Fruit fly (Drosophila melanogaster) whole organism, wandering third instar larva: ENCODE results near the gene S-Lap3.

Experiments used
- Abd-B ChIP-seq: fragments of >200 bp; optimal IDR thresholded peaks from 2 replicates; lab custom pipeline; 2017; ENCODE audit warnings: missing biosample characterization, missing genetic modification characterization
- CG32264 ChIP-seq: fragments of 200-800 bp; sonication (Bioruptor generic); optimal IDR thresholded peaks from 2 replicates; lab custom pipeline; 2016; ENCODE audit warnings: missing biosample characterization, missing genetic modification characterization
- CG9705 ChIP-seq: fragments of 200-800 bp; sonication (Bioruptor generic); optimal IDR thresholded peaks from 2 replicates; lab custom pipeline; 2018; ENCODE audit warnings: missing biosample characterization, mild to moderate bottlenecking, missing genetic modification characterization
- CrebA ChIP-seq: fragments of 200-800 bp; sonication (Bioruptor generic); optimal IDR thresholded peaks from 2 replicates; lab custom pipeline; 2016; ENCODE audit warnings: missing biosample characterization, mild to moderate bottlenecking, missing genetic modification characterization, borderline replicate concordance
- Dfd ChIP-seq: fragments of >200 bp; optimal IDR thresholded peaks from 2 replicates; lab custom pipeline; 2017; ENCODE audit warnings: missing biosample characterization, missing genetic modification characterization
- Dif ChIP-seq: fragments of 200-275, 200-300 bp; sonication (Bioruptor generic); optimal IDR thresholded peaks from 2 replicates; lab custom pipeline; 2018; ENCODE audit warnings: missing biosample characterization, missing genetic modification characterization; ENCODE audit not compliant: partially characterized antibody
- GATAd ChIP-seq: sonication (Bioruptor generic); optimal IDR thresholded peaks from 2 replicates; lab custom pipeline; 2016; ENCODE audit warnings: missing biosample characterization, missing genetic modification characterization
- HLH106 ChIP-seq: fragments of 200-800 bp; optimal IDR thresholded peaks from 3 replicates; lab custom pipeline; 2019; ENCODE audit warnings: missing biosample characterization, mild to moderate bottlenecking, missing genetic modification characterization, moderate library complexity
- Hnf4 ChIP-seq: fragments of 200-800 bp; sonication (Bioruptor generic); optimal IDR thresholded peaks from 2 replicates; lab custom pipeline; 2016; ENCODE audit warnings: missing biosample characterization, mild to moderate bottlenecking, missing genetic modification characterization
- Hr78 ChIP-seq: fragments of >200 bp; optimal IDR thresholded peaks from 2 replicates; lab custom pipeline; 2017; ENCODE audit warnings: missing biosample characterization, missing genetic modification characterization
- Hr83 ChIP-seq: fragments of 200-300 bp; sonication (Bioruptor generic); optimal IDR thresholded peaks from 2 replicates; lab custom pipeline; 2016; ENCODE audit warnings: missing biosample characterization, mild to moderate bottlenecking, missing genetic modification characterization, moderate library complexity; ENCODE audit not compliant: poor library complexity, severe bottlenecking
- Jra ChIP-seq: sonication (Bioruptor generic); optimal IDR thresholded peaks from 2 replicates; lab custom pipeline; 2016; ENCODE audit warnings: missing biosample characterization, missing genetic modification characterization
- Mio ChIP-seq: sonication (Bioruptor generic); optimal IDR thresholded peaks from 2 replicates; lab custom pipeline; 2016; ENCODE audit warnings: missing biosample characterization, missing genetic modification characterization
- Myc ChIP-seq: fragments of >200 bp; optimal IDR thresholded peaks from 2 replicates; lab custom pipeline; 2017
- N ChIP-seq: fragments of >200 bp; optimal IDR thresholded peaks from 2 replicates; lab custom pipeline; 2018; ENCODE audit warnings: missing biosample characterization, missing external identifiers, missing genetic modification characterization
- OdsH ChIP-seq: fragments of 200-800 bp; sonication (Bioruptor generic); optimal IDR thresholded peaks from 2 replicates; lab custom pipeline; 2016; ENCODE audit warnings: missing biosample characterization, mild to moderate bottlenecking, missing genetic modification characterization
- Rel ChIP-seq, 2 experiments: fragments of 200-800 bp; sonication (Bioruptor generic) in 1 of 2; optimal IDR thresholded peaks; 2 replicates in 1 of 2; 3 replicates in 1 of 2; lab custom pipeline; 2016 to 2019; ENCODE audit warnings: mild to moderate bottlenecking in 2 of 2, missing biosample characterization in 2 of 2, missing genetic modification characterization in 2 of 2, moderate library complexity in 1 of 2
- Sp1 ChIP-seq: fragments of 200-800 bp; sonication (Bioruptor generic); optimal IDR thresholded peaks from 3 replicates; lab custom pipeline; 2019; ENCODE audit warnings: missing biosample characterization, mild to moderate bottlenecking, missing genetic modification characterization, moderate library complexity
- Vsx2 ChIP-seq: fragments of 200-300, 225-300 bp; sonication (Bioruptor generic); optimal IDR thresholded peaks from 2 replicates; lab custom pipeline; 2018; ENCODE audit warnings: missing biosample characterization, missing genetic modification characterization; ENCODE audit not compliant: partially characterized antibody
- br ChIP-seq: fragments of 200-800 bp; sonication (Bioruptor generic); optimal IDR thresholded peaks from 2 replicates; lab custom pipeline; 2016; ENCODE audit warnings: missing biosample characterization, missing genetic modification characterization
- brk ChIP-seq: fragments of 200-800 bp; sonication (Bioruptor generic); optimal IDR thresholded peaks from 2 replicates; lab custom pipeline; 2016; ENCODE audit warnings: missing biosample characterization, mild to moderate bottlenecking, missing genetic modification characterization
- dl ChIP-seq, 2 experiments: fragments of 175-275, 200-275 bp in 1 of 2; fragments of 200-275 bp in 1 of 2; sonication (Bioruptor generic); optimal IDR thresholded peaks; lab custom pipeline; 2018; ENCODE audit warnings: mild to moderate bottlenecking in 2 of 2, missing biosample characterization in 2 of 2, missing genetic modification characterization in 2 of 2, moderate library complexity in 2 of 2; ENCODE audit not compliant: partially characterized antibody in 2 of 2, insufficient read depth in 1 of 2
- dmrt93B ChIP-seq: fragments of 200-800 bp; sonication (Bioruptor generic); optimal IDR thresholded peaks from 2 replicates; lab custom pipeline; 2018; ENCODE audit warnings: missing biosample characterization, mild to moderate bottlenecking, missing genetic modification characterization
- dsf ChIP-seq: sonication (Bioruptor generic); optimal IDR thresholded peaks from 2 replicates; lab custom pipeline; 2016; ENCODE audit warnings: missing biosample characterization, missing genetic modification characterization, borderline replicate concordance
- ey ChIP-seq: fragments of 200-800 bp; sonication (Bioruptor generic); optimal IDR thresholded peaks from 2 replicates; lab custom pipeline; 2016; ENCODE audit warnings: missing biosample characterization, missing genetic modification characterization
- foxo ChIP-seq, 2 experiments: fragments of 200-800 bp; sonication (Bioruptor generic); optimal IDR thresholded peaks; 2 replicates in 1 of 2; 3 replicates in 1 of 2; lab custom pipeline; 2016 to 2017; ENCODE audit warnings: missing biosample characterization in 2 of 2, missing genetic modification characterization in 2 of 2
- fru ChIP-seq: fragments of 200-800 bp; sonication (Bioruptor generic); optimal IDR thresholded peaks from 3 replicates; lab custom pipeline; 2016; ENCODE audit warnings: missing biosample characterization, mild to moderate bottlenecking, missing genetic modification characterization
- h ChIP-seq: fragments of 200-800 bp; sonication (Bioruptor generic); optimal IDR thresholded peaks from 3 replicates; lab custom pipeline; 2016; ENCODE audit warnings: missing biosample characterization, mild to moderate bottlenecking, missing genetic modification characterization
- jim ChIP-seq: fragments of 175-275, 200-325 bp; sonication (Bioruptor generic); optimal IDR thresholded peaks from 2 replicates; lab custom pipeline; 2016; ENCODE audit warnings: missing biosample characterization, mild to moderate bottlenecking, missing genetic modification characterization
- lola ChIP-seq: fragments of >200 bp; optimal IDR thresholded peaks from 2 replicates; lab custom pipeline; 2017; ENCODE audit warnings: missing biosample characterization, missing genetic modification characterization
- pan ChIP-seq: fragments of >200 bp; optimal IDR thresholded peaks from 2 replicates; lab custom pipeline; 2017
- psq ChIP-seq: fragments of 200-800 bp; sonication (Bioruptor generic); optimal IDR thresholded peaks from 3 replicates; lab custom pipeline; 2017; ENCODE audit warnings: missing biosample characterization, mild to moderate bottlenecking, missing genetic modification characterization, moderate library complexity
- rgr ChIP-seq: fragments of 200-800 bp; sonication (Bioruptor generic); optimal IDR thresholded peaks from 3 replicates; lab custom pipeline; 2016; ENCODE audit warnings: missing biosample characterization, mild to moderate bottlenecking, missing genetic modification characterization
- sage ChIP-seq: fragments of 200-800 bp; sonication (Bioruptor generic); optimal IDR thresholded peaks from 2 replicates; lab custom pipeline; 2016; ENCODE audit warnings: missing biosample characterization, mild to moderate bottlenecking, missing genetic modification characterization
- sv ChIP-seq: fragments of 200-800 bp; sonication (Bioruptor generic); optimal IDR thresholded peaks from 3 replicates; lab custom pipeline; 2016; ENCODE audit warnings: missing biosample characterization, missing genetic modification characterization
- tai ChIP-seq: sonication (Bioruptor generic); optimal IDR thresholded peaks from 2 replicates; lab custom pipeline; 2016; ENCODE audit warnings: missing biosample characterization, missing genetic modification characterization
- usp ChIP-seq: fragments of >200 bp; optimal IDR thresholded peaks from 2 replicates; lab custom pipeline; 2017; ENCODE audit warnings: missing biosample characterization, missing genetic modification characterization
- woc ChIP-seq: sonication (Bioruptor generic); optimal IDR thresholded peaks from 2 replicates; lab custom pipeline; 2016; ENCODE audit warnings: missing biosample characterization, mild to moderate bottlenecking, missing genetic modification characterization

Gene S-Lap3

DNA sequence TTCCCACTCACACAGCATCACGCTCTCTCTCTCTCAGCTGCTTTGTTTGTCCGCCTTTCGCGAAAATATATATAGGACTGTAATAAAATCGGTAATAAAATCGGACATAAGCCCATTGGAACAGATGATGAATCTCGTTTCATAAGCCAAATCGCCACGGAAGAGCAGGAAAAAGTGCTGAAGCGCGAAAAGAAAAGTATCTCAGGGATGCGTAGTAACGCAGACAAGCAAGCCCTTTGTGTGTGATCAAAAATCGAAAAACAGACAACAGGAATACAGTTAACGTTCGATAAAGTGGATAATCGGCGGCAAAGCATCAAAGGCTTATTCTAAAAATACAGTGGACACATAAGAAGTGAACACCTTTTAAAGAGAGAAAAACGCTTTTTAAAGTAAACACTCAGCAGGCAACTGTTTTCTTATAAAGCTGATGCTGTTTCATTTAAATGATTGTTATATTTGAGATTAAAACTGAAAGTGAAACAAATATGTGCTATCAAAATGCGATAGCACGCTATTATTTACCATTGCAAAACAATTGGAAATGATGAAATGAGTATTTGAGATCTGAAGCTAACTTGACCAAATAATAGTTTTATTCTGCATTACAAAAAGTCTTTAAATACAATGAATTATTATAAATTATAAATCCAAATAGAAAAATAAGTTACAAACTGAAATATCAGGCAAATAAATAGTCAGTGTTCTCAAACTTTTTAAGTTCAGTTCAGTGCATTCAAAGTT, 51.9 kb downstream of the S-Lap3 start:
- TF ChIP-seq Myc (lab: Kevin White, UChicago): no peak
- TF ChIP-seq tai (GFP tag; lab: Kevin White, UChicago): no peak
- TF ChIP-seq Dfd (GFP tag; lab: Kevin White, UChicago): no peak
- peak; percentile 10 for TF ChIP-seq psq (GFP tag; lab: Kevin White, UChicago)
- no peak for TF ChIP-seq ey (GFP tag; lab: Kevin White, UChicago)
- TF ChIP-seq Sp1 (GFP tag; lab: Kevin White, UChicago): peak; percentile 23
- TF ChIP-seq dsf (GFP tag; lab: Kevin White, UChicago): no peak
- TF ChIP-seq dl (GFP tag; optimal IDR thresholded peaks at IDR 0.05; lab: Kevin White, UChicago; ENCODE audit: insufficient read depth in 1 of 2, partially characterized antibody in 2 of 2): no peak
- TF ChIP-seq CG9705 (GFP tag; lab: Kevin White, UChicago): no peak
- no peak for TF ChIP-seq OdsH (GFP tag; lab: Kevin White, UChicago)
- peak; percentile 25 for TF ChIP-seq HLH106 (tag; lab: Kevin White, UChicago)
- no peak for TF ChIP-seq h
- TF ChIP-seq foxo (GFP tag; optimal IDR thresholded peaks at IDR 0.05; lab: Kevin White, UChicago): peak in 1 of 2 experiments; percentile 33
- no peak for TF ChIP-seq N
- no peak for TF ChIP-seq Mio (GFP tag; lab: Kevin White, UChicago)
- no peak for TF ChIP-seq pan (lab: Kevin White, UChicago)
- TF ChIP-seq CG32264 (GFP tag; lab: Kevin White, UChicago): no peak
- no peak for TF ChIP-seq sage (GFP tag; lab: Kevin White, UChicago)
- TF ChIP-seq Hnf4: no peak
- no peak for TF ChIP-seq Vsx2 (GFP tag; lab: Kevin White, UChicago)
- no peak for TF ChIP-seq lola (GFP tag; lab: Kevin White, UChicago)
- TF ChIP-seq CrebA (GFP tag; lab: Kevin White, UChicago): no peak
- TF ChIP-seq fru (GFP tag; lab: Kevin White, UChicago): no peak
- TF ChIP-seq Jra (GFP tag; lab: Kevin White, UChicago): no peak
- TF ChIP-seq jim (GFP tag; lab: Kevin White, UChicago): no peak
- no peak for TF ChIP-seq usp (GFP tag; lab: Kevin White, UChicago)
- TF ChIP-seq Abd-B (GFP tag; lab: Kevin White, UChicago): no peak
- no peak for TF ChIP-seq br (GFP tag; lab: Kevin White, UChicago)
- no peak for TF ChIP-seq Rel (GFP tag; optimal IDR thresholded peaks at IDR 0.05; lab: Kevin White, UChicago)
- TF ChIP-seq Rel (tag; optimal IDR thresholded peaks at IDR 0.05; lab: Kevin White, UChicago): no peak
- no peak for TF ChIP-seq Hr78 (GFP tag; lab: Kevin White, UChicago)
- peak; percentile 11 for TF ChIP-seq dmrt93B (GFP tag; lab: Kevin White, UChicago)
- TF ChIP-seq Hr83: no peak
- TF ChIP-seq Dif (GFP tag; lab: Kevin White, UChicago): no peak
- no peak for TF ChIP-seq rgr (GFP tag; lab: Kevin White, UChicago)
- TF ChIP-seq woc: no peak
- no peak for TF ChIP-seq brk (GFP tag; lab: Kevin White, UChicago)
- no peak for TF ChIP-seq GATAd (GFP tag; lab: Kevin White, UChicago)
- TF ChIP-seq sv: no peak
